Fruit fly (Drosophila melanogaster) whole organism, embryonic: ENCODE measurements around the gene CG9673.

Experiments
- ATbp ChIP-seq: fragments of 200-800 bp; sonication (Bioruptor generic); optimal IDR thresholded peaks from 2 replicates; lab custom pipeline; 2017; ENCODE audit warnings: missing biosample characterization, mild to moderate bottlenecking, missing genetic modification characterization, missing genetic modification reagents
- Ada2b ChIP-seq: fragments of 200-800 bp; sonication (Bioruptor generic); IDR thresholded peaks from 2 replicates; pipeline ENCODE4 v1.3.6; 2022; ENCODE audit warnings: missing biosample characterization, missing genetic modification characterization
- CG11504 ChIP-seq: fragments of 200-800 bp; sonication (Bioruptor generic); optimal IDR thresholded peaks from 3 replicates; lab custom pipeline; 2019; ENCODE audit warnings: missing biosample characterization, mild to moderate bottlenecking, missing genetic modification characterization, moderate library complexity
- CG1233 ChIP-seq: fragments of 200-800 bp; sonication (Bioruptor generic); optimal IDR thresholded peaks from 4 replicates; lab custom pipeline; 2018; ENCODE audit warnings: missing biosample characterization, mild to moderate bottlenecking, missing genetic modification characterization
- CG13123 ChIP-seq: fragments of 200-800 bp; sonication (Bioruptor generic); optimal IDR thresholded peaks from 2 replicates; lab custom pipeline; 2016; ENCODE audit warnings: missing biosample characterization, missing genetic modification characterization
- CG15601 ChIP-seq: fragments of 200-800 bp; sonication (Bioruptor generic); optimal IDR thresholded peaks from 3 replicates; lab custom pipeline; 2019; ENCODE audit warnings: missing biosample characterization, mild to moderate bottlenecking, missing genetic modification characterization, moderate library complexity
- CG1603 ChIP-seq: fragments of 200-800 bp; sonication (Bioruptor generic); optimal IDR thresholded peaks from 2 replicates; lab custom pipeline; 2019; ENCODE audit warnings: missing biosample characterization, mild to moderate bottlenecking, missing genetic modification characterization, moderate library complexity
- CG17361 ChIP-seq: fragments of 200-800 bp; sonication (Bioruptor generic); IDR thresholded peaks from 3 replicates; pipeline ENCODE4 v1.3.6; 2022; ENCODE audit warnings: missing biosample characterization, missing genetic modification characterization
- CG17385 ChIP-seq: fragments of 200-800 bp; sonication (Bioruptor generic); optimal IDR thresholded peaks from 3 replicates; lab custom pipeline; 2018; ENCODE audit warnings: missing biosample characterization, mild to moderate bottlenecking, missing genetic modification characterization
- CG2712 ChIP-seq: fragments of 200-800 bp; optimal IDR thresholded peaks from 3 replicates; lab custom pipeline; 2019; ENCODE audit warnings: missing biosample characterization, mild to moderate bottlenecking, missing genetic modification characterization, moderate library complexity
- CG6175 ChIP-seq: fragments of 200-800 bp; sonication (Bioruptor generic); IDR thresholded peaks from 3 replicates; pipeline ENCODE4 v1.3.6; 2022; ENCODE audit warnings: missing biosample characterization, missing genetic modification characterization
- CG6689 ChIP-seq: fragments of 200-800 bp; sonication (Bioruptor generic); IDR thresholded peaks from 2 replicates; pipeline ENCODE4 v1.3.6; 2022; ENCODE audit warnings: missing biosample characterization, missing genetic modification characterization
- CG7372 ChIP-seq: fragments of 200-800 bp; sonication (Bioruptor generic); IDR thresholded peaks from 2 replicates; pipeline ENCODE4 v1.3.6; 2022; ENCODE audit warnings: missing biosample characterization, missing genetic modification characterization
- CG7839 ChIP-seq: fragments of 200-800 bp; sonication (Bioruptor generic); optimal IDR thresholded peaks from 3 replicates; lab custom pipeline; 2018; ENCODE audit warnings: missing biosample characterization, mild to moderate bottlenecking, missing genetic modification characterization, moderate library complexity
- CG8388 ChIP-seq: fragments of 200-800 bp; sonication (Bioruptor generic); optimal IDR thresholded peaks from 2 replicates; lab custom pipeline; 2019; ENCODE audit warnings: missing biosample characterization, mild to moderate bottlenecking, missing genetic modification characterization, moderate library complexity
- CG8478 ChIP-seq: fragments of >200 bp; optimal IDR thresholded peaks from 2 replicates; lab custom pipeline; 2018
- CG9215 ChIP-seq: fragments of 200-800 bp; sonication (Bioruptor generic); IDR thresholded peaks from 2 replicates; pipeline ENCODE4 v1.3.6; 2022; ENCODE audit warnings: missing biosample characterization, missing genetic modification characterization
- CoRest ChIP-seq: fragments of 200-800 bp; sonication (Bioruptor generic); optimal IDR thresholded peaks from 3 replicates; lab custom pipeline; 2018; ENCODE audit warnings: missing biosample characterization, mild to moderate bottlenecking, missing genetic modification characterization, moderate library complexity
- Ets65A ChIP-seq: fragments of 200-800 bp; sonication (Bioruptor generic); peaks from one replicate; lab custom pipeline; 2016; ENCODE audit warnings: missing biosample characterization, missing genetic modification characterization
- Hand ChIP-seq: fragments of 200-800 bp; sonication (Bioruptor generic); optimal IDR thresholded peaks from 2 replicates; lab custom pipeline; 2017; ENCODE audit warnings: mild to moderate bottlenecking, missing biosample characterization, missing genetic modification reagents, missing genetic modification characterization
- Hr39 ChIP-seq: fragments of >200 bp; optimal IDR thresholded peaks from 2 replicates; lab custom pipeline; 2017
- Hr51 ChIP-seq, 2 experiments: fragments of 200-800 bp; sonication (Bioruptor generic); optimal IDR thresholded peaks; 2 replicates in 1 of 2; 3 replicates in 1 of 2; lab custom pipeline; 2016 to 2018; ENCODE audit warnings: missing biosample characterization in 2 of 2, missing genetic modification characterization in 2 of 2, mild to moderate bottlenecking in 1 of 2, moderate library complexity in 1 of 2
- MTF-1 ChIP-seq: fragments of 200-800 bp; sonication (Bioruptor generic); optimal IDR thresholded peaks from 2 replicates; lab custom pipeline; 2018; ENCODE audit warnings: missing biosample characterization, mild to moderate bottlenecking, missing genetic modification characterization, borderline replicate concordance
- Oli ChIP-seq: fragments of 200-800 bp; sonication (Bioruptor generic); optimal IDR thresholded peaks from 2 replicates; lab custom pipeline; 2018; ENCODE audit warnings: missing biosample characterization, mild to moderate bottlenecking, missing genetic modification characterization, moderate library complexity
- Poxn ChIP-seq: fragments of 200-800 bp; sonication (Bioruptor generic); IDR thresholded peaks from 2 replicates; pipeline ENCODE4 v1.3.6; 2022; ENCODE audit warnings: missing biosample characterization, missing genetic modification characterization
- Sox100B ChIP-seq: fragments of 200-800 bp; sonication (Bioruptor generic); optimal IDR thresholded peaks from 3 replicates; lab custom pipeline; 2018; ENCODE audit warnings: missing biosample characterization, mild to moderate bottlenecking, missing genetic modification characterization
- Sry-β ChIP-seq: fragments of 200-800 bp; sonication (Bioruptor generic); optimal IDR thresholded peaks from 2 replicates; lab custom pipeline; 2018; ENCODE audit warnings: missing biosample characterization, mild to moderate bottlenecking, missing genetic modification characterization, moderate library complexity
- Tbp ChIP-seq: fragments of >200 bp; optimal IDR thresholded peaks from 2 replicates; lab custom pipeline; 2018; ENCODE audit warnings: missing biosample characterization, missing genetic modification characterization
- Xrp1 ChIP-seq: fragments of 200-800 bp; sonication (Bioruptor generic); IDR thresholded peaks from 2 replicates; pipeline ENCODE4 v1.3.6; 2022; ENCODE audit warnings: missing biosample characterization, missing genetic modification characterization
- amos ChIP-seq: fragments of 200-800 bp; sonication (Bioruptor generic); IDR thresholded peaks from 2 replicates; pipeline ENCODE4 v1.3.6; 2022; ENCODE audit warnings: missing biosample characterization, missing genetic modification characterization; ENCODE audit not compliant: partially characterized antibody
- az2 ChIP-seq: fragments of 200-800 bp; sonication (Bioruptor generic); optimal IDR thresholded peaks from 3 replicates; lab custom pipeline; 2016; ENCODE audit warnings: missing biosample characterization, missing genetic modification characterization
- bbx ChIP-seq: fragments of 200-800 bp; sonication (Bioruptor generic); IDR thresholded peaks from 2 replicates; pipeline ENCODE4 v1.3.6; 2022; ENCODE audit warnings: missing biosample characterization, missing genetic modification characterization; ENCODE audit not compliant: partially characterized antibody
- bsh ChIP-seq, 2 experiments: fragments of 200-800 bp; sonication (Bioruptor generic); optimal IDR thresholded peaks; 2 replicates each; lab custom pipeline; 2017 to 2018; ENCODE audit warnings: mild to moderate bottlenecking in 2 of 2, missing biosample characterization in 2 of 2, missing genetic modification characterization in 2 of 2, moderate library complexity in 1 of 2
- chinmo ChIP-seq: fragments of 200-800 bp; sonication (Bioruptor generic); IDR thresholded peaks from 4 replicates; pipeline ENCODE4 v1.3.6; 2022; ENCODE audit warnings: missing biosample characterization, missing genetic modification characterization; ENCODE audit not compliant: partially characterized antibody
- dmrt99B ChIP-seq: fragments of 200-800 bp; sonication (Bioruptor generic); optimal IDR thresholded peaks from 2 replicates; lab custom pipeline; 2018; ENCODE audit warnings: missing biosample characterization, mild to moderate bottlenecking, missing genetic modification characterization, moderate library complexity
- eve ChIP-seq, 2 experiments: fragments of >200 bp; optimal IDR thresholded peaks; 2 replicates each; lab custom pipeline; 2017; ENCODE audit warnings: missing biosample characterization in 2 of 2, missing genetic modification characterization in 2 of 2
- gem ChIP-seq: fragments of 200-800 bp; sonication (Bioruptor generic); optimal IDR thresholded peaks from 2 replicates; lab custom pipeline; 2019; ENCODE audit warnings: missing biosample characterization, mild to moderate bottlenecking, missing genetic modification characterization, moderate library complexity
- ken ChIP-seq: fragments of 200-800 bp; sonication (Bioruptor generic); IDR thresholded peaks from 3 replicates; pipeline ENCODE4 v1.3.6; 2022; ENCODE audit warnings: missing biosample characterization, missing genetic modification characterization
- kni ChIP-seq: fragments of 200-800 bp; sonication (Bioruptor generic); optimal IDR thresholded peaks from 3 replicates; lab custom pipeline; 2017; ENCODE audit warnings: mild to moderate bottlenecking, missing biosample characterization, missing genetic modification reagents, missing genetic modification characterization
- nmo ChIP-seq: fragments of 200-800 bp; sonication (Bioruptor generic); optimal IDR thresholded peaks from 2 replicates; lab custom pipeline; 2018; ENCODE audit warnings: missing biosample characterization, mild to moderate bottlenecking, missing genetic modification characterization, moderate library complexity
- onecut ChIP-seq: fragments of 200-800 bp; sonication (Bioruptor generic); IDR thresholded peaks from 2 replicates; pipeline ENCODE4 v1.3.6; 2022; ENCODE audit warnings: missing biosample characterization, missing genetic modification characterization
- pho ChIP-seq: fragments of 200-800 bp; sonication (Bioruptor generic); optimal IDR thresholded peaks from 2 replicates; lab custom pipeline; 2016; ENCODE audit warnings: missing biosample characterization, missing genetic modification characterization
- sens ChIP-seq: fragments of 200-800 bp; sonication (Bioruptor generic); peaks from one replicate; lab custom pipeline; 2016; ENCODE audit warnings: missing biosample characterization, missing genetic modification characterization
- tgo ChIP-seq: fragments of 200-800 bp; sonication (Bioruptor generic); IDR thresholded peaks from 3 replicates; pipeline ENCODE4 v1.3.6; 2022; ENCODE audit warnings: missing biosample characterization, missing genetic modification characterization
- tio ChIP-seq: fragments of 200-800 bp; sonication (Bioruptor generic); optimal IDR thresholded peaks from 2 replicates; lab custom pipeline; 2017; ENCODE audit warnings: missing biosample characterization, missing genetic modification characterization, inconsistent platforms
- zfh1 ChIP-seq: fragments of 200-800 bp; sonication (Bioruptor generic); IDR thresholded peaks from 3 replicates; pipeline ENCODE4 v1.3.6; 2022; ENCODE audit warnings: missing biosample characterization, missing genetic modification characterization
- zfh2 ChIP-seq: fragments of 200-800 bp; sonication (Bioruptor generic); optimal IDR thresholded peaks from 2 replicates; lab custom pipeline; 2016; ENCODE audit warnings: missing biosample characterization, missing genetic modification characterization

The CG9673 gene

DNA sequence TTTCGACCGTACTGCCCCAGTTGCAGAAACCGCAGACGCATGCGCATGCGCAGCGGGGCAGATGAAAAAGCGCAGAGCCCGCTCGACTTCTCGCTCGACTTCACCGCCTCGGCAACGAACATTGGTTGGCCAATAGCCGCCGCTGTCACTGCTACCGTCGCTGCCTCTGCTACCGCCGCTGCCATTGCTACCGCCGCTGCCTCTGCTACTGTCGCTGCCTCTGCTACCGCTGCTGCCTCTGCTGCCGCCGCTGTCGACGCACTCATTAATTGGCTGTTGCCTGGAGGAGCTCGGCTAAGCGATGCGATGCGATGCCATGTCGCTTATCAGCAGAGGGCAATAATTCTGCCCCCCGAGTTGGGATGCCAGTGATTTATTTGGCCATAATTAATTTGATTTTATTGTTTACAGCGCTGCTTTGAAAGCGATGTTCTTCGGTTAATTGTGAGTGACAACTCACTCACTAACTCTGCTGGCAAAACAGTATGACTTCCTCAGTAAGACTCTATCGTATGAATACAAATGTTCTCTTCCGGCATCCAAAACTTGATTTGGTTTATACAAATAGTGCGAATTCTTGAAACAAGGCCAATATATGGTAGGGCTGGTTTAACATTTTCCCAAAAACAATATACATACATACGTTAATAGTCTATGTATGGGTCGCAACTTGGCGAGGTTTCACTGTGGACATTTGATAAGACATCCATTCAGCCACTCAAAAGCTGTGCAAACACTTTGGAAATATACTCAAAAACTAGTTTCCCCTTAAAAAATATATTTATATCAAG, 32.8 kb downstream of the CG9673 start (continued):
- TF ChIP-seq Xrp1 (GFP tag; lab: Robert Waterston, UW) = peak; percentile 24; the same call in 1 of the 2 replicates
- TF ChIP-seq eve (GFP tag; optimal IDR thresholded peaks at IDR 0.05; lab: Kevin White, UChicago) = no peak
- TF ChIP-seq CG1233 (GFP tag; lab: Kevin White, UChicago) = no peak
- TF ChIP-seq pho = no peak
- TF ChIP-seq Tbp (GFP tag; lab: Kevin White, UChicago) = no peak
- peak; percentile 25 for TF ChIP-seq CoRest (tag; lab: Kevin White, UChicago)
- peak; percentile 10 for TF ChIP-seq Hand (GFP tag; lab: Kevin White, UChicago)
- no peak for TF ChIP-seq CG7372 (GFP tag; lab: Robert Waterston, UW)
- TF ChIP-seq CG13123 (GFP tag; lab: Kevin White, UChicago) = no peak
- 0 out of 3 replicates have a peak, but pooled peaks have one; percentile 10 for TF ChIP-seq ken (GFP tag; lab: Robert Waterston, UW)
- TF ChIP-seq tgo (GFP tag; lab: Robert Waterston, UW) = 0 out of 3 replicates have a peak, but pooled peaks have one; percentile 13
- 0 out of 2 replicates have a peak, but pooled peaks have one; percentile 40 for TF ChIP-seq bbx (GFP tag; lab: Robert Waterston, UW)
- TF ChIP-seq az2 (GFP tag; lab: Kevin White, UChicago) = peak; percentile 4
- no peak for TF ChIP-seq Hr39
- TF ChIP-seq CG1603 = peak; percentile 56
- no peak for TF ChIP-seq onecut (GFP tag; lab: Robert Waterston, UW)
- no peak for TF ChIP-seq Sry-β (GFP tag; lab: Kevin White, UChicago)
- peak; percentile 38 for TF ChIP-seq zfh2 (GFP tag; lab: Kevin White, UChicago)
- TF ChIP-seq, all 482 proteins: peak for 86

dm6 chrX:16670262-16670661, 33.4 kb downstream of the CG9673 start:
- TF ChIP-seq CG9215 (GFP tag; lab: Robert Waterston, UW) (no peak), tio (GFP tag; lab: Kevin White, UChicago) (no peak), ATbp (peak; percentile 29), nmo (GFP tag; lab: Kevin White, UChicago) (peak; percentile 6), CG17385 (GFP tag; lab: Kevin White, UChicago) (peak; percentile 18), Oli (tag; lab: Kevin White, UChicago) (peak; percentile 29), kni (GFP tag; lab: Kevin White, UChicago) (no peak), CG7839 (peak; percentile 31), Ets65A (GFP tag; lab: Kevin White, UChicago) (peak; percentile 9), Hr51 (GFP tag; optimal IDR thresholded peaks at IDR 0.05; lab: Kevin White, UChicago) (peak in 1 of 2 experiments; percentile 44), CG2712 (tag; lab: Kevin White, UChicago) (peak; percentile 13), chinmo (GFP tag; lab: Robert Waterston, UW) (no peak), sens (GFP tag; lab: Kevin White, UChicago) (peak; percentile 87), Ada2b (GFP tag; lab: Robert Waterston, UW) (no peak), zfh1 (GFP tag; lab: Robert Waterston, UW) (peak; percentile 31; the same call in 1 of the 3 replicates), Sox100B (peak; percentile 38), CG17361 (GFP tag; lab: Robert Waterston, UW) (peak; percentile 52; the same call in 2 of the 3 replicates), az2 (GFP tag; lab: Kevin White, UChicago) (peak; percentile 13), amos (GFP tag; lab: Robert Waterston, UW) (no peak), CoRest (tag; lab: Kevin White, UChicago) (peak; percentile 17), CG15601 (no peak), CG6175 (GFP tag; lab: Robert Waterston, UW) (no peak), CG7372 (GFP tag; lab: Robert Waterston, UW) (no peak), Poxn (no peak), CG8388 (GFP tag; lab: Kevin White, UChicago) (peak; percentile 2), CG8478 (lab: Kevin White, UChicago) (no peak), CG11504 (tag; lab: Kevin White, UChicago) (peak; percentile 43), dmrt99B (tag; lab: Kevin White, UChicago) (peak; percentile 52), bsh (GFP tag; optimal IDR thresholded peaks at IDR 0.05; lab: Kevin White, UChicago) (peak in 1 of 2 experiments; percentile 5), MTF-1 (GFP tag; lab: Kevin White, UChicago) (no peak), gem (tag; lab: Kevin White, UChicago) (peak; percentile 51), CG6689 (GFP tag; lab: Robert Waterston, UW) (0 out of 2 replicates have a peak, but pooled peaks have one; percentile 9)
